Fruit fly (Drosophila melanogaster) Kc167 (cell line): Measurements from ENCODE around the gene Agpat3.

Experiments
- Sin3A ChIP-seq: fragments of >200 bp; optimal IDR thresholded peaks from 2 replicates; lab custom pipeline; 2018; ENCODE audit warnings: missing external identifiers
- h ChIP-seq: fragments of >200 bp; optimal IDR thresholded peaks from 3 replicates; lab custom pipeline; 2018; ENCODE audit warnings: missing external identifiers
- insv ChIP-seq: fragments of >200 bp; optimal IDR thresholded peaks from 3 replicates; lab custom pipeline; 2018; ENCODE audit warnings: missing external identifiers
- psq ChIP-seq: fragments of >200 bp; optimal IDR thresholded peaks from 2 replicates; lab custom pipeline; 2017; ENCODE audit warnings: missing external identifiers
- ttk ChIP-seq: sonication (Bioruptor generic); optimal IDR thresholded peaks from 2 replicates; lab custom pipeline; 2017; ENCODE audit warnings: missing external identifiers

DNA sequence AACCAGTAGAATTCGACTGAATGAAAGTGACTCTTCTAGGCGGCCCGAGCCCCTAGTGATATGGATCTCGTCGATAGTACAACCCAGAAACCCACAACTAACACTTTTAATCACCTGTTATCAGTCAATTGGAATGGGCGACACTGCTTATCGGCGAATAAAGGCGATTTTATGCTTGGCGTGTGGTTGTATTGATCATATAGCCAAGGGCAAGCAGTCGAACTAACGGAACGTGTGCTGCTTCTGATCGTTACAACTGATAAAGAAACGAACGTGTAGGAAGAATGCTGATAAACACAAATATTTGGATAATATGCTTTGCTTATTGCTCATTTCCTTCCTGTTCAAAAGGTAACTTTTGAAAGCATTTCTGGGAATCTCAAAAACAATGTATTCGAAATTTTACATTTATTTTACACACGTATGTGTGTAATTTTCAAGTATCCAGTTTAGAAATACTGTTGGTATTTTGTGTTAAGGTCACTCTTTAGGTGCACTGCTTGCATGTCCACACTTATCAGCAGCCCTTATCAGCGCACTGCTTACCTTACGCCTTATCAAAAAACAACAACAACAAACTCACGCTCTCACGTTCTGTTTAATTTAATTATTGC is 4.5 kb downstream of the Agpat3 start, which contains the start of gene Agpat4:
- TF ChIP-seq Sin3A (lab: Kevin White, UChicago) = no peak
- TF ChIP-seq insv (lab: Kevin White, UChicago) = no peak
- TF ChIP-seq ttk (lab: Kevin White, UChicago) = no peak
- TF ChIP-seq psq (lab: Kevin White, UChicago) = no peak
- TF ChIP-seq h (lab: Kevin White, UChicago) = no peak
